Fruit fly (Drosophila melanogaster) whole organism, embryonic: Measurements from ENCODE around the gene RhoGAP19D.

Experiments used
- Antp ChIP-seq: fragments of 200-800 bp; sonication (Bioruptor generic); optimal IDR thresholded peaks from 3 replicates; lab custom pipeline; 2016; ENCODE audit warnings: missing biosample characterization, missing genetic modification characterization
- CG12236 ChIP-seq: fragments of 200-800 bp; sonication (Bioruptor generic); optimal IDR thresholded peaks from 2 replicates; lab custom pipeline; 2016; ENCODE audit warnings: missing biosample characterization, missing genetic modification characterization
- CG12391 ChIP-seq: fragments of 200-800 bp; sonication (Bioruptor generic); optimal IDR thresholded peaks from 3 replicates; lab custom pipeline; 2018; ENCODE audit warnings: missing biosample characterization, mild to moderate bottlenecking, missing genetic modification characterization, moderate library complexity
- CG14710 ChIP-seq: fragments of 200-800 bp; sonication (Bioruptor generic); optimal IDR thresholded peaks from 3 replicates; lab custom pipeline; 2019; ENCODE audit warnings: missing biosample characterization, mild to moderate bottlenecking, missing genetic modification characterization, moderate library complexity
- CG14860 ChIP-seq: fragments of 200-800 bp; sonication (Bioruptor generic); IDR thresholded peaks from 3 replicates; pipeline ENCODE4 v1.3.6; 2022; ENCODE audit warnings: missing biosample characterization, missing genetic modification characterization; ENCODE audit not compliant: partially characterized antibody
- CG16863 ChIP-seq: fragments of 200-800 bp; sonication (Bioruptor generic); optimal IDR thresholded peaks from 3 replicates; lab custom pipeline; 2016; ENCODE audit warnings: missing biosample characterization, missing genetic modification characterization
- CG17829 ChIP-seq: fragments of 200-800 bp; optimal IDR thresholded peaks from 2 replicates; lab custom pipeline; 2019; ENCODE audit warnings: missing biosample characterization, mild to moderate bottlenecking, missing genetic modification characterization, moderate library complexity
- CG2116 ChIP-seq: fragments of 200-800 bp; sonication (Bioruptor generic); optimal IDR thresholded peaks from 3 replicates; lab custom pipeline; 2018; ENCODE audit warnings: missing biosample characterization, mild to moderate bottlenecking, missing genetic modification characterization
- CG31441 ChIP-seq: fragments of 200-800 bp; sonication (Bioruptor generic); IDR thresholded peaks from 2 replicates; pipeline ENCODE4 v1.3.6; 2022; ENCODE audit warnings: missing biosample characterization, missing genetic modification characterization
- CG3847 ChIP-seq: fragments of 200-800 bp; sonication (Bioruptor generic); IDR thresholded peaks from 2 replicates; pipeline ENCODE4 v1.3.6; 2022; ENCODE audit warnings: missing biosample characterization, missing genetic modification characterization
- CG3995 ChIP-seq: fragments of 200-800 bp; sonication (Bioruptor generic); optimal IDR thresholded peaks from 3 replicates; lab custom pipeline; 2016; ENCODE audit warnings: missing biosample characterization, missing genetic modification characterization
- CG42726 ChIP-seq: fragments of 200-800 bp; sonication (Bioruptor generic); IDR thresholded peaks from 2 replicates; pipeline ENCODE4 v1.3.6; 2022; ENCODE audit warnings: missing biosample characterization, missing genetic modification characterization; ENCODE audit not compliant: partially characterized antibody
- CG4424 ChIP-seq: fragments of 200-800 bp; sonication (Bioruptor generic); optimal IDR thresholded peaks from 3 replicates; lab custom pipeline; 2016; ENCODE audit warnings: missing biosample characterization, missing genetic modification characterization
- CG7271 ChIP-seq: fragments of 200-800 bp; sonication (Bioruptor generic); optimal IDR thresholded peaks from 2 replicates; lab custom pipeline; 2018; ENCODE audit warnings: missing biosample characterization, mild to moderate bottlenecking, missing genetic modification characterization, moderate library complexity
- CG8290 ChIP-seq, 3 experiments: fragments of 200-800 bp; sonication (Bioruptor generic); optimal IDR thresholded peaks; 2 replicates each; lab custom pipeline; 2016 to 2019; ENCODE audit warnings: missing biosample characterization in 3 of 3, missing genetic modification characterization in 3 of 3, mild to moderate bottlenecking in 2 of 3, moderate library complexity in 1 of 3
- CG9727 ChIP-seq: fragments of 200-800 bp; sonication (Bioruptor generic); optimal IDR thresholded peaks from 3 replicates; lab custom pipeline; 2017; ENCODE audit warnings: missing biosample characterization, mild to moderate bottlenecking, missing genetic modification characterization
- CG9932 ChIP-seq: fragments of 200-800 bp; sonication (Bioruptor generic); IDR thresholded peaks from 2 replicates; pipeline ENCODE4 v1.3.6; 2022; ENCODE audit warnings: missing biosample characterization, missing genetic modification characterization
- Camta ChIP-seq: fragments of 200-800 bp; sonication (Bioruptor generic); optimal IDR thresholded peaks from 2 replicates; lab custom pipeline; 2016; ENCODE audit warnings: missing biosample characterization, missing genetic modification characterization
- Dll ChIP-seq: fragments of 200-800 bp; sonication (Bioruptor generic); IDR thresholded peaks from 4 replicates; pipeline ENCODE4 v1.3.6; 2022; ENCODE audit warnings: missing biosample characterization, missing genetic modification characterization; ENCODE audit not compliant: partially characterized antibody
- Doc3 ChIP-seq: fragments of 200-800 bp; sonication (Bioruptor generic); IDR thresholded peaks from 3 replicates; pipeline ENCODE4 v1.3.6; 2022; ENCODE audit warnings: missing biosample characterization, missing genetic modification characterization; ENCODE audit not compliant: partially characterized antibody
- Dref ChIP-seq: fragments of 200-800 bp; sonication (Bioruptor generic); IDR thresholded peaks from 2 replicates; pipeline ENCODE4 v1.3.6; 2022; ENCODE audit warnings: missing biosample characterization, missing genetic modification characterization
- Ets97D ChIP-seq: fragments of 200-800 bp; sonication (Bioruptor generic); optimal IDR thresholded peaks from 3 replicates; lab custom pipeline; 2016; ENCODE audit warnings: missing biosample characterization, missing genetic modification characterization
- Nf-YB ChIP-seq: fragments of 200-800 bp; sonication (Bioruptor generic); optimal IDR thresholded peaks from 3 replicates; lab custom pipeline; 2019; ENCODE audit warnings: missing biosample characterization, mild to moderate bottlenecking, missing genetic modification characterization, moderate library complexity
- Nf-YC ChIP-seq: fragments of 200-800 bp; optimal IDR thresholded peaks from 3 replicates; lab custom pipeline; 2019; ENCODE audit warnings: missing biosample characterization, mild to moderate bottlenecking, missing genetic modification characterization, moderate library complexity
- Ptx1 ChIP-seq: fragments of 200-800 bp; sonication (Bioruptor generic); IDR thresholded peaks from 2 replicates; pipeline ENCODE4 v1.3.6; 2022; ENCODE audit warnings: missing biosample characterization, missing genetic modification characterization
- Stat92E ChIP-seq, 3 experiments: fragments of >200 bp in 2 of 3; fragments of 200-800 bp in 1 of 3; sonication (Bioruptor generic) in 1 of 3; optimal IDR thresholded peaks; 2 replicates each; lab custom pipeline; 2017 to 2019; ENCODE audit warnings: missing biosample characterization in 3 of 3, missing genetic modification characterization in 3 of 3, mild to moderate bottlenecking in 1 of 3, moderate library complexity in 1 of 3
- Usf ChIP-seq: fragments of 200-800 bp; sonication (Bioruptor generic); optimal IDR thresholded peaks from 2 replicates; lab custom pipeline; 2017; ENCODE audit warnings: missing genotype, missing biosample characterization, missing genetic modification characterization
- ac ChIP-seq: fragments of 200-800 bp; sonication (Bioruptor generic); optimal IDR thresholded peaks from 3 replicates; lab custom pipeline; 2017; ENCODE audit warnings: missing biosample characterization, mild to moderate bottlenecking, missing genetic modification characterization
- cg ChIP-seq: fragments of 200-800 bp; sonication (Bioruptor generic); optimal IDR thresholded peaks from 3 replicates; lab custom pipeline; 2019; ENCODE audit warnings: missing biosample characterization, mild to moderate bottlenecking, missing genetic modification characterization, moderate library complexity
- chinmo ChIP-seq: fragments of 200-800 bp; sonication (Bioruptor generic); IDR thresholded peaks from 4 replicates; pipeline ENCODE4 v1.3.6; 2022; ENCODE audit warnings: missing biosample characterization, missing genetic modification characterization; ENCODE audit not compliant: partially characterized antibody
- dpn ChIP-seq, 2 experiments: fragments of 200-800 bp; sonication (Bioruptor generic); optimal IDR thresholded peaks; 3 replicates each; lab custom pipeline; 2016; ENCODE audit warnings: missing biosample characterization in 2 of 2, missing genetic modification characterization in 2 of 2
- exex ChIP-seq: fragments of 200-800 bp; sonication (Bioruptor generic); optimal IDR thresholded peaks from 4 replicates; lab custom pipeline; 2018; ENCODE audit warnings: missing biosample characterization, mild to moderate bottlenecking, missing genetic modification characterization, moderate library complexity
- eyg ChIP-seq: fragments of 200-800 bp; sonication (Bioruptor generic); optimal IDR thresholded peaks from 3 replicates; lab custom pipeline; 2016; ENCODE audit warnings: missing biosample characterization, missing genetic modification characterization
- gro ChIP-seq: fragments of 200-800 bp; sonication (Bioruptor generic); optimal IDR thresholded peaks from 2 replicates; lab custom pipeline; 2016; ENCODE audit warnings: missing biosample characterization, missing genetic modification characterization
- lmd ChIP-seq: fragments of 200-800 bp; sonication (Bioruptor generic); IDR thresholded peaks from 2 replicates; pipeline ENCODE4 v1.3.6; 2022; ENCODE audit warnings: missing biosample characterization, missing genetic modification characterization
- lola ChIP-seq, 3 experiments: fragments of >200 bp in 2 of 3; fragments of 200-800 bp in 1 of 3; sonication (Bioruptor generic) in 1 of 3; optimal IDR thresholded peaks; 2 replicates each; lab custom pipeline; 2017 to 2019; ENCODE audit warnings: missing biosample characterization in 3 of 3, missing genetic modification characterization in 3 of 3, mild to moderate bottlenecking in 1 of 3, moderate library complexity in 1 of 3
- lov ChIP-seq, 2 experiments: fragments of 200-800 bp in 1 of 2; fragments of >200 bp in 1 of 2; sonication (Bioruptor generic) in 1 of 2; IDR thresholded peaks in 1 of 2; optimal IDR thresholded peaks in 1 of 2; 2 replicates in 1 of 2; 3 replicates in 1 of 2; pipeline versions ENCODE4 v1.3.6 to Lab custom; 2017 to 2022; ENCODE audit warnings: missing biosample characterization in 1 of 2, missing genetic modification characterization in 1 of 2
- mam ChIP-seq: fragments of 200-800 bp; sonication (Bioruptor generic); optimal IDR thresholded peaks from 3 replicates; lab custom pipeline; 2016; ENCODE audit warnings: missing biosample characterization, missing genetic modification characterization
- mld ChIP-seq: fragments of 200-800 bp; sonication (Bioruptor generic); IDR thresholded peaks from 3 replicates; pipeline ENCODE4 v1.3.6; 2022; ENCODE audit warnings: missing biosample characterization, missing genetic modification characterization; ENCODE audit not compliant: partially characterized antibody
- nmo ChIP-seq: fragments of 200-800 bp; sonication (Bioruptor generic); optimal IDR thresholded peaks from 2 replicates; lab custom pipeline; 2018; ENCODE audit warnings: missing biosample characterization, mild to moderate bottlenecking, missing genetic modification characterization, moderate library complexity
- pho ChIP-seq: fragments of 200-800 bp; sonication (Bioruptor generic); optimal IDR thresholded peaks from 2 replicates; lab custom pipeline; 2016; ENCODE audit warnings: missing biosample characterization, missing genetic modification characterization
- prd ChIP-seq, 3 experiments: fragments of >200 bp in 2 of 3; fragments of 200-800 bp in 1 of 3; sonication (Bioruptor generic) in 1 of 3; optimal IDR thresholded peaks in 2 of 3; IDR thresholded peaks in 1 of 3; 2 replicates in 2 of 3; 3 replicates in 1 of 3; pipeline versions ENCODE4 v1.3.6 to Lab custom; 2017 to 2022; ENCODE audit warnings: missing biosample characterization in 1 of 3, missing genetic modification characterization in 1 of 3
- sens ChIP-seq: fragments of 200-800 bp; sonication (Bioruptor generic); peaks from one replicate; lab custom pipeline; 2016; ENCODE audit warnings: missing biosample characterization, missing genetic modification characterization
- sisA ChIP-seq: fragments of 200-800 bp; sonication (Bioruptor generic); IDR thresholded peaks from 2 replicates; pipeline ENCODE4 v1.3.6; 2022; ENCODE audit warnings: missing biosample characterization, missing genetic modification characterization
- slbo ChIP-seq: fragments of 200-800 bp; sonication (Bioruptor generic); IDR thresholded peaks from 2 replicates; pipeline ENCODE4 v1.3.6; 2022; ENCODE audit warnings: missing biosample characterization, missing genetic modification characterization
- tna ChIP-seq: fragments of 200-800 bp; sonication (Bioruptor generic); IDR thresholded peaks from 2 replicates; pipeline ENCODE4 v1.3.6; 2022; ENCODE audit warnings: missing biosample characterization, missing genetic modification characterization; ENCODE audit not compliant: partially characterized antibody
- zen2 ChIP-seq: fragments of 200-800 bp; sonication (Bioruptor generic); IDR thresholded peaks from 3 replicates; pipeline ENCODE4 v1.3.6; 2022; ENCODE audit warnings: missing biosample characterization, missing genetic modification characterization; ENCODE audit not compliant: partially characterized antibody

RhoGAP19D gene

dm6 chrX:20423747-20424165 is 86.7 kb downstream of the RhoGAP19D start, which contains the start of the genes Pp4-19C and cactin (continued):
- peak; percentile 60 for TF ChIP-seq CG3995 (GFP tag; lab: Kevin White, UChicago)
- peak; percentile 36 for TF ChIP-seq Camta (GFP tag; lab: Kevin White, UChicago)
- TF ChIP-seq sens (GFP tag; lab: Kevin White, UChicago) = peak; percentile 79
- TF ChIP-seq sisA (GFP tag; lab: Robert Waterston, UW) = 0 out of 2 replicates have a peak, but pooled peaks have one; percentile 25
- TF ChIP-seq CG42726 (GFP tag; lab: Robert Waterston, UW) = peak; percentile 61; the same call in 1 of the 2 replicates
- no peak for TF ChIP-seq dpn (GFP tag; optimal IDR thresholded peaks at IDR 0.05; lab: Kevin White, UChicago)
- peak; percentile 0 for TF ChIP-seq Antp
- TF ChIP-seq CG4424 (GFP tag; lab: Kevin White, UChicago) = peak; percentile 14
- TF ChIP-seq Ptx1 = peak; percentile 31; the same call in 1 of the 2 replicates
- peak; percentile 15; the same call in 1 of the 2 replicates for TF ChIP-seq CG3847 (GFP tag; lab: Robert Waterston, UW)
- no peak for TF ChIP-seq CG8290 (GFP tag; optimal IDR thresholded peaks at IDR 0.05; lab: Kevin White, UChicago)
- no peak for TF ChIP-seq CG8290 (tag; optimal IDR thresholded peaks at IDR 0.05; lab: Kevin White, UChicago)
- TF ChIP-seq eyg (GFP tag; lab: Kevin White, UChicago) = no peak
- peak; percentile 84 for TF ChIP-seq Doc3
- TF ChIP-seq Usf (GFP tag; lab: Kevin White, UChicago) = no peak
- TF ChIP-seq gro (GFP tag; lab: Kevin White, UChicago) = no peak
- TF ChIP-seq CG14860 (GFP tag; lab: Robert Waterston, UW) = peak; percentile 94
- peak; percentile 77 for TF ChIP-seq Dref (GFP tag; lab: Robert Waterston, UW)
- peak; percentile 49; the same call in 1 of the 4 replicates for TF ChIP-seq chinmo (GFP tag; lab: Robert Waterston, UW)
- no peak for TF ChIP-seq CG9727 (GFP tag; lab: Kevin White, UChicago)
- TF ChIP-seq CG14710 (tag; lab: Kevin White, UChicago) = peak; percentile 60
- no peak for TF ChIP-seq CG31441 (GFP tag; lab: Robert Waterston, UW)
- peak; percentile 62 for TF ChIP-seq mam (GFP tag; lab: Kevin White, UChicago)
- TF ChIP-seq CG9932 (GFP tag; lab: Robert Waterston, UW) = peak; percentile 56; the same call in 1 of the 2 replicates
- TF ChIP-seq slbo (GFP tag; lab: Robert Waterston, UW) = peak; percentile 55
- TF ChIP-seq CG16863 (GFP tag; lab: Kevin White, UChicago) = no peak
- TF ChIP-seq Nf-YB (GFP tag; lab: Kevin White, UChicago) = peak; percentile 48
- TF ChIP-seq lov (optimal IDR thresholded peaks at IDR 0.05; lab: Kevin White, UChicago) = no peak
- TF ChIP-seq lov (GFP tag; IDR thresholded peaks at IDR 0.05; lab: Robert Waterston, UW) = no peak
- TF ChIP-seq mld (GFP tag; lab: Robert Waterston, UW) = peak; percentile 71; the same call in 1 of the 3 replicates
- peak; percentile 19; the same call in 1 of the 2 replicates for TF ChIP-seq lmd (GFP tag; lab: Robert Waterston, UW)
- TF ChIP-seq Stat92E (GFP tag; optimal IDR thresholded peaks at IDR 0.05; lab: Kevin White, UChicago) = no peak
- TF ChIP-seq tna = peak; percentile 61; the same call in 1 of the 2 replicates
- peak; percentile 34 for TF ChIP-seq CG12391
- peak; percentile 30 for TF ChIP-seq Ets97D (GFP tag; lab: Kevin White, UChicago)
- peak; percentile 82 for TF ChIP-seq zen2
- TF ChIP-seq cg (GFP tag; lab: Kevin White, UChicago) = peak; percentile 49
- no peak for TF ChIP-seq CG7271 (tag; lab: Kevin White, UChicago)
- peak; percentile 69 for TF ChIP-seq nmo (GFP tag; lab: Kevin White, UChicago)
- TF ChIP-seq Nf-YC (tag; lab: Kevin White, UChicago) = peak; percentile 81
- peak; percentile 44 for TF ChIP-seq CG17829 (tag; lab: Kevin White, UChicago)
- peak; percentile 91 for TF ChIP-seq Dll (GFP tag; lab: Robert Waterston, UW)
- no peak for TF ChIP-seq prd (optimal IDR thresholded peaks at IDR 0.05; lab: Kevin White, UChicago)
- TF ChIP-seq prd (GFP tag; IDR thresholded peaks at IDR 0.05; lab: Robert Waterston, UW) = peak; percentile 40; the same call in 1 of the 3 replicates
- peak; percentile 81 for TF ChIP-seq CG2116
- TF ChIP-seq CG12236 (GFP tag; lab: Kevin White, UChicago) = no peak
- no peak for TF ChIP-seq exex (tag; lab: Kevin White, UChicago)
- no peak for TF ChIP-seq ac (GFP tag; lab: Kevin White, UChicago)
- peak; percentile 19 for TF ChIP-seq pho (GFP tag; lab: Kevin White, UChicago)
- peak in 1 of 3 experiments; percentile 29 for TF ChIP-seq lola (GFP tag; optimal IDR thresholded peaks at IDR 0.05; lab: Kevin White, UChicago)
